Fruit fly (Drosophila melanogaster) whole organism, embryonic: ENCODE measurements around the gene SMC5.

Experiments
- Aef1 ChIP-seq: fragments of 200-800 bp; sonication (Bioruptor generic); IDR thresholded peaks from 3 replicates; pipeline ENCODE4 v1.3.6; 2022; ENCODE audit warnings: missing biosample characterization, missing genetic modification characterization
- CG11504 ChIP-seq: fragments of 200-800 bp; sonication (Bioruptor generic); optimal IDR thresholded peaks from 3 replicates; lab custom pipeline; 2019; ENCODE audit warnings: missing biosample characterization, mild to moderate bottlenecking, missing genetic modification characterization, moderate library complexity
- CG12219 ChIP-seq: fragments of 200-800 bp; sonication (Bioruptor generic); optimal IDR thresholded peaks from 3 replicates; lab custom pipeline; 2018; ENCODE audit warnings: missing biosample characterization, mild to moderate bottlenecking, missing genetic modification characterization
- CG12299 ChIP-seq: fragments of 200-800 bp; sonication (Bioruptor generic); optimal IDR thresholded peaks from 2 replicates; lab custom pipeline; 2018; ENCODE audit warnings: missing biosample characterization, mild to moderate bottlenecking, missing genetic modification characterization
- CG12659 ChIP-seq: fragments of 200-800 bp; sonication (Bioruptor generic); optimal IDR thresholded peaks from 3 replicates; lab custom pipeline; 2017; ENCODE audit warnings: mild to moderate bottlenecking, missing biosample characterization, missing genetic modification reagents, missing genetic modification characterization
- CG12744 ChIP-seq: fragments of 200-800 bp; sonication (Bioruptor generic); optimal IDR thresholded peaks from 2 replicates; lab custom pipeline; 2016; ENCODE audit warnings: missing biosample characterization, missing genetic modification characterization
- CG13424 ChIP-seq: fragments of 200-800 bp; sonication (Bioruptor generic); optimal IDR thresholded peaks from 2 replicates; lab custom pipeline; 2019; ENCODE audit warnings: missing biosample characterization, mild to moderate bottlenecking, missing genetic modification characterization, moderate library complexity
- CG13624 ChIP-seq: fragments of 200-800 bp; sonication (Bioruptor generic); optimal IDR thresholded peaks from 2 replicates; lab custom pipeline; 2016; ENCODE audit warnings: missing biosample characterization, missing genetic modification characterization
- CG1529 ChIP-seq: fragments of 200-800 bp; sonication (Bioruptor generic); optimal IDR thresholded peaks from 3 replicates; lab custom pipeline; 2018; ENCODE audit warnings: missing biosample characterization, missing genetic modification characterization
- CG15514 ChIP-seq: fragments of 200-800 bp; sonication (Bioruptor generic); optimal IDR thresholded peaks from 3 replicates; lab custom pipeline; 2017; ENCODE audit warnings: missing biosample characterization, missing genetic modification characterization, mild to moderate bottlenecking, moderate library complexity, missing genetic modification reagents
- CG17568 ChIP-seq: fragments of 200-800 bp; sonication (Bioruptor generic); optimal IDR thresholded peaks from 2 replicates; lab custom pipeline; 2018; ENCODE audit warnings: missing biosample characterization, mild to moderate bottlenecking, missing genetic modification characterization, moderate library complexity
- CG17612 ChIP-seq: fragments of 200-800 bp; sonication (Bioruptor generic); IDR thresholded peaks from 2 replicates; pipeline ENCODE4 v1.3.6; 2022; ENCODE audit warnings: missing biosample characterization, missing genetic modification characterization
- CG17802 ChIP-seq: fragments of 200-800 bp; sonication (Bioruptor generic); optimal IDR thresholded peaks from 2 replicates; lab custom pipeline; 2018; ENCODE audit warnings: missing biosample characterization, mild to moderate bottlenecking, missing genetic modification characterization, moderate library complexity
- CG17829 ChIP-seq: fragments of 200-800 bp; optimal IDR thresholded peaks from 2 replicates; lab custom pipeline; 2019; ENCODE audit warnings: missing biosample characterization, mild to moderate bottlenecking, missing genetic modification characterization, moderate library complexity
- CG1792 ChIP-seq: fragments of 200-800 bp; sonication (Bioruptor generic); optimal IDR thresholded peaks from 2 replicates; lab custom pipeline; 2016; ENCODE audit warnings: missing biosample characterization, missing genetic modification characterization
- CG2889 ChIP-seq: fragments of 200-800 bp; sonication (Bioruptor generic); IDR thresholded peaks from 3 replicates; pipeline ENCODE4 v1.3.6; 2022; ENCODE audit warnings: missing biosample characterization, missing genetic modification characterization
- CG32772 ChIP-seq: fragments of 200-800 bp; sonication (Bioruptor generic); IDR thresholded peaks from 2 replicates; pipeline ENCODE4 v1.3.6; 2022; ENCODE audit warnings: missing biosample characterization, missing genetic modification characterization
- CG4282 ChIP-seq: fragments of 200-800 bp; sonication (Bioruptor generic); optimal IDR thresholded peaks from 2 replicates; lab custom pipeline; 2016; ENCODE audit warnings: missing biosample characterization, missing genetic modification characterization
- CG4730 ChIP-seq: fragments of 200-800 bp; sonication (Bioruptor generic); IDR thresholded peaks from 2 replicates; pipeline ENCODE4 v1.3.6; 2022; ENCODE audit warnings: missing biosample characterization, missing genetic modification characterization
- CG4820 ChIP-seq: fragments of 200-800 bp; sonication (Bioruptor generic); optimal IDR thresholded peaks from 3 replicates; lab custom pipeline; 2016; ENCODE audit warnings: missing biosample characterization, missing genetic modification characterization
- CG6791 ChIP-seq: fragments of 200-800 bp; sonication (Bioruptor generic); IDR thresholded peaks from 3 replicates; pipeline ENCODE4 v1.3.6; 2022; ENCODE audit warnings: missing biosample characterization, missing genetic modification characterization; ENCODE audit not compliant: partially characterized antibody
- CG7786 ChIP-seq: fragments of 200-800 bp; sonication (Bioruptor generic); optimal IDR thresholded peaks from 2 replicates; lab custom pipeline; 2016; ENCODE audit warnings: missing biosample characterization, missing genetic modification characterization
- Deaf1 ChIP-seq: fragments of 200-800 bp; optimal IDR thresholded peaks from 3 replicates; lab custom pipeline; 2019; ENCODE audit warnings: missing biosample characterization, mild to moderate bottlenecking, missing genetic modification characterization, moderate library complexity
- GATAe ChIP-seq: fragments of 200-800 bp; sonication (Bioruptor generic); conservative IDR thresholded peaks from 2 replicates; pipeline ENCODE4 v1.3.6; 2022; ENCODE audit warnings: missing biosample characterization, missing genetic modification characterization
- HmgD ChIP-seq: fragments of 200-800 bp; sonication (Bioruptor generic); optimal IDR thresholded peaks from 3 replicates; lab custom pipeline; 2016; ENCODE audit warnings: missing biosample characterization, missing genetic modification characterization
- Hr78 ChIP-seq, 2 experiments: fragments of 200-800 bp in 1 of 2; fragments of >200 bp in 1 of 2; sonication (Bioruptor generic) in 1 of 2; optimal IDR thresholded peaks; 2 replicates each; lab custom pipeline; 2017 to 2019; ENCODE audit warnings: missing biosample characterization in 2 of 2, missing genetic modification characterization in 2 of 2, mild to moderate bottlenecking in 1 of 2, moderate library complexity in 1 of 2
- Lhr ChIP-seq: fragments of 200-800 bp; sonication (Bioruptor generic); optimal IDR thresholded peaks from 3 replicates; lab custom pipeline; 2017; ENCODE audit warnings: mild to moderate bottlenecking, missing biosample characterization, missing genetic modification reagents, missing genetic modification characterization
- Mad ChIP-seq: fragments of 200-800 bp; sonication (Bioruptor generic); optimal IDR thresholded peaks from 2 replicates; lab custom pipeline; 2016; ENCODE audit warnings: missing biosample characterization, missing genetic modification characterization
- Myb ChIP-seq: fragments of 200-800 bp; sonication (Bioruptor generic); optimal IDR thresholded peaks from 2 replicates; lab custom pipeline; 2016; ENCODE audit warnings: missing biosample characterization, missing genetic modification characterization
- NK7.1 ChIP-seq: fragments of 200-800 bp; sonication (Bioruptor generic); optimal IDR thresholded peaks from 3 replicates; lab custom pipeline; 2016; ENCODE audit warnings: missing biosample characterization, missing genetic modification characterization
- Nf-YC ChIP-seq: fragments of 200-800 bp; optimal IDR thresholded peaks from 3 replicates; lab custom pipeline; 2019; ENCODE audit warnings: missing biosample characterization, mild to moderate bottlenecking, missing genetic modification characterization, moderate library complexity
- NfI ChIP-seq: fragments of 200-800 bp; sonication (Bioruptor generic); optimal IDR thresholded peaks from 3 replicates; lab custom pipeline; 2018; ENCODE audit warnings: missing biosample characterization, mild to moderate bottlenecking, missing genetic modification characterization, moderate library complexity
- Side ChIP-seq: fragments of 200-800 bp; sonication (Bioruptor generic); optimal IDR thresholded peaks from 2 replicates; lab custom pipeline; 2016; ENCODE audit warnings: missing biosample characterization, missing genetic modification characterization
- Sin3A ChIP-seq: fragments of >200 bp; optimal IDR thresholded peaks from 2 replicates; lab custom pipeline; 2018
- Trl ChIP-seq, 3 experiments: fragments of >200 bp in 2 of 3; fragments of 200-800 bp in 1 of 3; sonication (Bioruptor generic) in 1 of 3; optimal IDR thresholded peaks; 2 replicates in 1 of 3; 3 replicates in 2 of 3; lab custom pipeline; 2016 to 2017; ENCODE audit warnings: missing biosample characterization in 1 of 3, missing genetic modification characterization in 1 of 3
- ac ChIP-seq: fragments of 200-800 bp; sonication (Bioruptor generic); optimal IDR thresholded peaks from 3 replicates; lab custom pipeline; 2017; ENCODE audit warnings: missing biosample characterization, mild to moderate bottlenecking, missing genetic modification characterization
- amos ChIP-seq: fragments of 200-800 bp; sonication (Bioruptor generic); IDR thresholded peaks from 2 replicates; pipeline ENCODE4 v1.3.6; 2022; ENCODE audit warnings: missing biosample characterization, missing genetic modification characterization; ENCODE audit not compliant: partially characterized antibody
- bsh ChIP-seq, 2 experiments: fragments of 200-800 bp; sonication (Bioruptor generic); optimal IDR thresholded peaks; 2 replicates each; lab custom pipeline; 2017 to 2018; ENCODE audit warnings: mild to moderate bottlenecking in 2 of 2, missing biosample characterization in 2 of 2, missing genetic modification characterization in 2 of 2, moderate library complexity in 1 of 2
- crp ChIP-seq, 2 experiments: fragments of 200-800 bp; sonication (Bioruptor generic); optimal IDR thresholded peaks; 2 replicates in 1 of 2; 3 replicates in 1 of 2; lab custom pipeline; 2017; ENCODE audit warnings: missing biosample characterization in 2 of 2, missing genetic modification characterization in 2 of 2, mild to moderate bottlenecking in 1 of 2, moderate library complexity in 1 of 2
- gem ChIP-seq: fragments of 200-800 bp; sonication (Bioruptor generic); optimal IDR thresholded peaks from 2 replicates; lab custom pipeline; 2019; ENCODE audit warnings: missing biosample characterization, mild to moderate bottlenecking, missing genetic modification characterization, moderate library complexity
- hkb ChIP-seq, 2 experiments: fragments of 200-800 bp in 1 of 2; fragments of >200 bp in 1 of 2; sonication (Bioruptor generic) in 1 of 2; IDR thresholded peaks in 1 of 2; optimal IDR thresholded peaks in 1 of 2; 2 replicates each; pipeline versions ENCODE4 v1.3.6 to Lab custom; 2017 to 2022; ENCODE audit warnings: missing biosample characterization in 1 of 2, missing genetic modification characterization in 1 of 2
- lola ChIP-seq, 3 experiments: fragments of >200 bp in 2 of 3; fragments of 200-800 bp in 1 of 3; sonication (Bioruptor generic) in 1 of 3; optimal IDR thresholded peaks; 2 replicates each; lab custom pipeline; 2017 to 2019; ENCODE audit warnings: missing biosample characterization in 3 of 3, missing genetic modification characterization in 3 of 3, mild to moderate bottlenecking in 1 of 3, moderate library complexity in 1 of 3
- pita ChIP-seq: fragments of 200-800 bp; sonication (Bioruptor generic); optimal IDR thresholded peaks from 2 replicates; lab custom pipeline; 2017; ENCODE audit warnings: missing biosample characterization, mild to moderate bottlenecking, missing genetic modification characterization
- sens ChIP-seq: fragments of 200-800 bp; sonication (Bioruptor generic); peaks from one replicate; lab custom pipeline; 2016; ENCODE audit warnings: missing biosample characterization, missing genetic modification characterization
- sim ChIP-seq: fragments of 200-800 bp; sonication (Bioruptor generic); IDR thresholded peaks from 2 replicates; pipeline ENCODE4 v1.3.6; 2022; ENCODE audit warnings: missing biosample characterization, missing genetic modification characterization
- slou ChIP-seq: fragments of 200-800 bp; sonication (Bioruptor generic); optimal IDR thresholded peaks from 3 replicates; lab custom pipeline; 2016; ENCODE audit warnings: missing biosample characterization, missing genetic modification characterization
- ssp ChIP-seq: fragments of 200-800 bp; sonication (Bioruptor generic); IDR thresholded peaks from 2 replicates; pipeline ENCODE4 v1.3.6; 2022; ENCODE audit warnings: missing biosample characterization, missing genetic modification characterization
- trh ChIP-seq: fragments of 200-800 bp; sonication (Bioruptor generic); optimal IDR thresholded peaks from 2 replicates; lab custom pipeline; 2016; ENCODE audit warnings: missing biosample characterization, missing genetic modification characterization
- tx ChIP-seq: fragments of 200-800 bp; sonication (Bioruptor generic); optimal IDR thresholded peaks from 2 replicates; lab custom pipeline; 2016; ENCODE audit warnings: missing biosample characterization, missing genetic modification characterization

The SMC5 gene

DNA sequence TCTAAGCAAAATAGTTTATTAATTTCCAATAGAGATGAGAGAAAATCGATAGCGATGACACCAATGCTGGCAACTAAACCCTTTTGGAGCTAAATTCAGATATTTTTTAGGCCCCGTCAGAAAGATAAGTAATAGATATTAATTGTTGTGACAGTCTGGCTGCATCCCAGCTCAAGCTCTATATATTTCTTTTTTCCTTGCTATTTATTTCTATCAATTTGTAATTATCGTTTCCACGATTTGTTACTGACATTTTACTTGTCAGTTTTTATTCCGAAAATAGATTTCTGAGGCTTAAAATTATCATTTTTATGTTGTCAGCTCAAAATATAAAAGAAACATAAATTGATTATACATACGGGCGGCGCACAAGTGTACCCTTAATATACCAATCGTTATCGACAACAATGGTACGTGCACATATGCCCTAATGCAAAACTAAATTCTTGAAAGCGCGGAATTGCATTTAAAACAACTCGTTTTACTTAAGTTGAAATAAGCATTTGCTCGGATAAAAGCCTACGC is at the start of gene SMC5, which contains the start of gene CRIF (continued):
- TF ChIP-seq GATAe (GFP tag; lab: Robert Waterston, UW) (no peak; the same call in 1 of the 2 replicates), CG12219 (GFP tag; lab: Kevin White, UChicago) (no peak), crp (GFP tag; optimal IDR thresholded peaks at IDR 0.05; lab: Kevin White, UChicago) (peak in 1 of 2 experiments; percentile 5), CG1792 (GFP tag; lab: Kevin White, UChicago) (no peak), CG4820 (peak; percentile 58), sim (GFP tag; lab: Robert Waterston, UW) (no peak), Deaf1 (tag; lab: Kevin White, UChicago) (no peak), ssp (peak; percentile 89), CG17829 (peak; percentile 67), pita (no peak), bsh (GFP tag; optimal IDR thresholded peaks at IDR 0.05; lab: Kevin White, UChicago) (peak in 1 of 2 experiments; percentile 54), CG4282 (no peak), CG17612 (GFP tag; lab: Robert Waterston, UW) (no peak), Hr78 (GFP tag; optimal IDR thresholded peaks at IDR 0.05; lab: Kevin White, UChicago) (no peak), CG13624 (GFP tag; lab: Kevin White, UChicago) (peak; percentile 73), trh (GFP tag; lab: Kevin White, UChicago) (no peak), CG17568 (no peak), CG1529 (GFP tag; lab: Kevin White, UChicago) (no peak), CG6791 (GFP tag; lab: Robert Waterston, UW) (no peak), Mad (GFP tag; lab: Kevin White, UChicago) (peak; percentile 56), ac (GFP tag; lab: Kevin White, UChicago) (no peak), CG7786 (GFP tag; lab: Kevin White, UChicago) (peak; percentile 52), CG2889 (0 out of 3 replicates have a peak, but pooled peaks have one; percentile 43), tx (GFP tag; lab: Kevin White, UChicago) (peak; percentile 66), Side (GFP tag; lab: Kevin White, UChicago) (peak; percentile 46), CG4730 (no peak), amos (GFP tag; lab: Robert Waterston, UW) (no peak), HmgD (GFP tag; lab: Kevin White, UChicago) (peak; percentile 40), CG13424 (tag; lab: Kevin White, UChicago) (peak; percentile 74), lola (GFP tag; optimal IDR thresholded peaks at IDR 0.05; lab: Kevin White, UChicago) (peak in 1 of 3 experiments; percentile 72), CG12659 (GFP tag; lab: Kevin White, UChicago) (peak; percentile 79), sens (GFP tag; lab: Kevin White, UChicago) (peak; percentile 97), NfI (GFP tag; lab: Kevin White, UChicago) (no peak), CG12744 (peak; percentile 14), CG17802 (tag; lab: Kevin White, UChicago) (peak; percentile 94), CG11504 (tag; lab: Kevin White, UChicago) (no peak), hkb (optimal IDR thresholded peaks at IDR 0.05; lab: Kevin White, UChicago) (no peak), hkb (GFP tag; IDR thresholded peaks at IDR 0.05; lab: Robert Waterston, UW) (0 out of 2 replicates have a peak, but pooled peaks have one; percentile 21), NK7.1 (peak; percentile 52), Nf-YC (tag; lab: Kevin White, UChicago) (peak; percentile 70), Sin3A (lab: Kevin White, UChicago) (peak; percentile 35), gem (tag; lab: Kevin White, UChicago) (peak; percentile 82), CG32772 (no peak), Trl (optimal IDR thresholded peaks at IDR 0.05; lab: Kevin White, UChicago) (no peak), Trl (GFP tag; optimal IDR thresholded peaks at IDR 0.05; lab: Kevin White, UChicago) (peak; percentile 67), Myb (GFP tag; lab: Kevin White, UChicago) (peak; percentile 43), Lhr (peak; percentile 24), Aef1 (peak; percentile 45; the same call in 1 of the 3 replicates), CG12299 (tag; lab: Kevin White, UChicago) (peak; percentile 57), slou (GFP tag; lab: Kevin White, UChicago) (peak; percentile 30), CG15514 (GFP tag; lab: Kevin White, UChicago) (peak; percentile 55)
